Fruit fly (Drosophila melanogaster): ENCODE results near the gene ranshi.

DNA sequence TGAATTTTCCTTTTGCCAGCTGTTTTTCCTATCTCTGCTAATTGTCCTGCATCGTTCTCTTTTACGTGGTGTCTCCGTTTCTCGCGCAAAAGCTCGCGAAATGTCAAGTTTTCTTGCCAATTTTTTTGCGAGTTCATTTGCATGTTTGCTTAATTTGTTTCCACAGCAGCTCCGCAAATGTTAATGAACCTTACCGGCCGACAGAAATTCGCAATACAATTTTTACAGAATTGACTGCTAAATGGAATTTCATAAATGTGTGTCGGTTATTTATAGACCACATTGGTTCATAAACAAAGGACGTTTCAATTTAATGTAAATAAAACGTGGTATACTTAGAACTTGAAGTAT is 19.3 kb upstream of the ranshi start:
- TF ChIP-seq CG8478 (optimal IDR thresholded peaks at IDR 0.05) (no peak), CTCF (optimal IDR thresholded peaks at IDR 0.05) (no peak)

All from S2 (cell line).